Fruit fly (Drosophila melanogaster) whole organism, embryonic: ENCODE measurements around the gene CG13386.
A peak's percentile ranks its signal among the peaks of the same experiment; 100 is the strongest.

Experiments used
- CG11398 ChIP-seq: fragments of 200-800 bp; sonication (Bioruptor generic); optimal IDR thresholded peaks from 2 replicates; lab custom pipeline; 2016; ENCODE audit warnings: missing biosample characterization, missing genetic modification characterization
- CG11456 ChIP-seq: fragments of 200-800 bp; sonication (Bioruptor generic); IDR thresholded peaks from 3 replicates; pipeline ENCODE4 v1.3.6; 2022; ENCODE audit warnings: missing biosample characterization, missing genetic modification characterization
- CG12659 ChIP-seq: fragments of 200-800 bp; sonication (Bioruptor generic); optimal IDR thresholded peaks from 3 replicates; lab custom pipeline; 2017; ENCODE audit warnings: mild to moderate bottlenecking, missing biosample characterization, missing genetic modification reagents, missing genetic modification characterization
- CG14710 ChIP-seq: fragments of 200-800 bp; sonication (Bioruptor generic); optimal IDR thresholded peaks from 3 replicates; lab custom pipeline; 2019; ENCODE audit warnings: missing biosample characterization, mild to moderate bottlenecking, missing genetic modification characterization, moderate library complexity
- CG15269 ChIP-seq: fragments of 200-800 bp; sonication (Bioruptor generic); optimal IDR thresholded peaks from 2 replicates; lab custom pipeline; 2018; ENCODE audit warnings: missing biosample characterization, mild to moderate bottlenecking, missing genetic modification characterization, moderate library complexity
- CG16863 ChIP-seq: fragments of 200-800 bp; sonication (Bioruptor generic); optimal IDR thresholded peaks from 3 replicates; lab custom pipeline; 2016; ENCODE audit warnings: missing biosample characterization, missing genetic modification characterization
- CG17328 ChIP-seq: fragments of 200-800 bp; sonication (Bioruptor generic); IDR thresholded peaks from 2 replicates; pipeline ENCODE4 v1.3.6; 2022; ENCODE audit warnings: missing biosample characterization, missing genetic modification characterization
- CG2120 ChIP-seq: fragments of 200-800 bp; sonication (Bioruptor generic); optimal IDR thresholded peaks from 3 replicates; lab custom pipeline; 2016; ENCODE audit warnings: missing biosample characterization, missing genetic modification characterization
- CG2199 ChIP-seq: fragments of 200-800 bp; sonication (Bioruptor generic); IDR thresholded peaks from 3 replicates; pipeline ENCODE4 v1.3.6; 2022; ENCODE audit warnings: missing biosample characterization, missing genetic modification characterization
- CG2875 ChIP-seq: fragments of 200-800 bp; sonication (Bioruptor generic); optimal IDR thresholded peaks from 2 replicates; lab custom pipeline; 2017; ENCODE audit warnings: missing biosample characterization, mild to moderate bottlenecking, missing genetic modification characterization, missing genetic modification reagents
- CG3163 ChIP-seq: fragments of 200-800 bp; sonication (Bioruptor generic); optimal IDR thresholded peaks from 3 replicates; lab custom pipeline; 2016; ENCODE audit warnings: missing biosample characterization, missing genetic modification characterization
- CG34224 ChIP-seq: fragments of 200-800 bp; sonication (Bioruptor generic); IDR thresholded peaks from 3 replicates; pipeline ENCODE4 v1.3.6; 2022; ENCODE audit warnings: missing biosample characterization, missing genetic modification characterization; ENCODE audit not compliant: partially characterized antibody
- CG34422 ChIP-seq: fragments of 200-800 bp; sonication (Bioruptor generic); IDR thresholded peaks from 3 replicates; pipeline ENCODE4 v1.3.6; 2022; ENCODE audit warnings: missing biosample characterization, missing genetic modification characterization
- CG3726 ChIP-seq: fragments of 200-800 bp; sonication (Bioruptor generic); IDR thresholded peaks from 3 replicates; pipeline ENCODE4, ENCODE4 v1.3.6; 2022; ENCODE audit warnings: missing biosample characterization, missing genetic modification characterization
- CG7357 ChIP-seq: fragments of 200-800 bp; sonication (Bioruptor generic); IDR thresholded peaks from 3 replicates; pipeline ENCODE4 v1.3.6; 2022; ENCODE audit warnings: missing biosample characterization, missing genetic modification characterization
- Camta ChIP-seq: fragments of 200-800 bp; sonication (Bioruptor generic); optimal IDR thresholded peaks from 2 replicates; lab custom pipeline; 2016; ENCODE audit warnings: missing biosample characterization, missing genetic modification characterization
- CoRest ChIP-seq: fragments of 200-800 bp; sonication (Bioruptor generic); optimal IDR thresholded peaks from 3 replicates; lab custom pipeline; 2018; ENCODE audit warnings: missing biosample characterization, mild to moderate bottlenecking, missing genetic modification characterization, moderate library complexity
- Ets65A ChIP-seq: fragments of 200-800 bp; sonication (Bioruptor generic); peaks from one replicate; lab custom pipeline; 2016; ENCODE audit warnings: missing biosample characterization, missing genetic modification characterization
- Fer2 ChIP-seq: fragments of 200-800 bp; sonication (Bioruptor generic); optimal IDR thresholded peaks from 2 replicates; lab custom pipeline; 2018; ENCODE audit warnings: missing biosample characterization, mild to moderate bottlenecking, missing genetic modification characterization, moderate library complexity
- HLH3B ChIP-seq: fragments of 200-800 bp; sonication (Bioruptor generic); IDR thresholded peaks from 2 replicates; pipeline ENCODE4 v1.3.6; 2022; ENCODE audit warnings: missing biosample characterization, missing genetic modification characterization
- Med ChIP-seq: fragments of 200-800 bp; sonication (Bioruptor generic); peaks from one replicate; lab custom pipeline; 2016; ENCODE audit warnings: missing biosample characterization, missing genetic modification characterization, mild to moderate bottlenecking, inconsistent platforms, moderate library complexity
- NFAT ChIP-seq: fragments of 200-800 bp; sonication (Bioruptor generic); IDR thresholded peaks from 2 replicates; pipeline ENCODE4 v1.3.6; 2022; ENCODE audit warnings: missing biosample characterization, missing genetic modification characterization
- Oli ChIP-seq: fragments of 200-800 bp; sonication (Bioruptor generic); optimal IDR thresholded peaks from 2 replicates; lab custom pipeline; 2018; ENCODE audit warnings: missing biosample characterization, mild to moderate bottlenecking, missing genetic modification characterization, moderate library complexity
- Opbp ChIP-seq: fragments of 200-800 bp; sonication (Bioruptor generic); IDR thresholded peaks from 3 replicates; pipeline ENCODE4 v1.3.6; 2022; ENCODE audit warnings: missing biosample characterization, missing genetic modification characterization; ENCODE audit not compliant: partially characterized antibody
- Scr ChIP-seq: fragments of 200-800 bp; sonication (Bioruptor generic); IDR thresholded peaks from 2 replicates; pipeline ENCODE4 v1.3.6; 2022; ENCODE audit warnings: missing biosample characterization, missing genetic modification characterization; ENCODE audit not compliant: partially characterized antibody
- Trl ChIP-seq, 3 experiments: fragments of >200 bp in 2 of 3; fragments of 200-800 bp in 1 of 3; sonication (Bioruptor generic) in 1 of 3; optimal IDR thresholded peaks; 2 replicates in 1 of 3; 3 replicates in 2 of 3; lab custom pipeline; 2016 to 2017; ENCODE audit warnings: missing biosample characterization in 1 of 3, missing genetic modification characterization in 1 of 3
- ara ChIP-seq: fragments of 200-800 bp; sonication (Bioruptor generic); IDR thresholded peaks from 2 replicates; pipeline ENCODE4 v1.3.6; 2022; ENCODE audit warnings: missing biosample characterization, missing genetic modification characterization
- corto ChIP-seq: fragments of 200-800 bp; sonication (Bioruptor generic); optimal IDR thresholded peaks from 2 replicates; lab custom pipeline; 2016; ENCODE audit warnings: missing biosample characterization, mild to moderate bottlenecking, missing genetic modification characterization, moderate library complexity
- crc ChIP-seq: fragments of 200-800 bp; sonication (Bioruptor generic); optimal IDR thresholded peaks from 2 replicates; lab custom pipeline; 2016; ENCODE audit warnings: missing biosample characterization, missing genetic modification characterization
- crp ChIP-seq, 2 experiments: fragments of 200-800 bp; sonication (Bioruptor generic); optimal IDR thresholded peaks; 2 replicates in 1 of 2; 3 replicates in 1 of 2; lab custom pipeline; 2017; ENCODE audit warnings: missing biosample characterization in 2 of 2, missing genetic modification characterization in 2 of 2, mild to moderate bottlenecking in 1 of 2, moderate library complexity in 1 of 2
- ewg ChIP-seq: fragments of 200-800 bp; sonication (Bioruptor generic); optimal IDR thresholded peaks from 3 replicates; lab custom pipeline; 2017; ENCODE audit warnings: mild to moderate bottlenecking, missing biosample characterization, missing genetic modification reagents, missing genetic modification characterization
- kay ChIP-seq: fragments of 200-800 bp; sonication (Bioruptor generic); optimal IDR thresholded peaks from 2 replicates; lab custom pipeline; 2016; ENCODE audit warnings: missing biosample characterization, missing genetic modification characterization
- nom ChIP-seq: fragments of 200-800 bp; sonication (Bioruptor generic); optimal IDR thresholded peaks from 2 replicates; lab custom pipeline; 2017; ENCODE audit warnings: missing biosample characterization, missing genetic modification characterization, mild to moderate bottlenecking, moderate library complexity, missing genetic modification reagents
- pho ChIP-seq: fragments of 200-800 bp; sonication (Bioruptor generic); optimal IDR thresholded peaks from 2 replicates; lab custom pipeline; 2016; ENCODE audit warnings: missing biosample characterization, missing genetic modification characterization
- pros ChIP-seq: fragments of 200-800 bp; sonication (Bioruptor generic); optimal IDR thresholded peaks from 3 replicates; lab custom pipeline; 2019; ENCODE audit warnings: missing biosample characterization, mild to moderate bottlenecking, missing genetic modification characterization, moderate library complexity
- sens ChIP-seq: fragments of 200-800 bp; sonication (Bioruptor generic); peaks from one replicate; lab custom pipeline; 2016; ENCODE audit warnings: missing biosample characterization, missing genetic modification characterization
- shn ChIP-seq: fragments of 200-800 bp; sonication (Bioruptor generic); optimal IDR thresholded peaks from 3 replicates; lab custom pipeline; 2016; ENCODE audit warnings: missing biosample characterization, missing genetic modification characterization
- sisA ChIP-seq: fragments of 200-800 bp; sonication (Bioruptor generic); IDR thresholded peaks from 2 replicates; pipeline ENCODE4 v1.3.6; 2022; ENCODE audit warnings: missing biosample characterization, missing genetic modification characterization
- so ChIP-seq: fragments of 200-800 bp; sonication (Bioruptor generic); IDR thresholded peaks from 3 replicates; pipeline ENCODE4 v1.3.6; 2022; ENCODE audit warnings: missing biosample characterization, missing genetic modification characterization
- sob ChIP-seq: fragments of 200-800 bp; sonication (Bioruptor generic); IDR thresholded peaks from 2 replicates; pipeline ENCODE4 v1.3.6; 2022; ENCODE audit warnings: missing biosample characterization, missing genetic modification characterization
- wdn ChIP-seq: fragments of 200-800 bp; sonication (Bioruptor generic); IDR thresholded peaks from 2 replicates; pipeline ENCODE4 v1.3.6; 2022; ENCODE audit warnings: missing biosample characterization, missing genetic modification characterization
- zf30C ChIP-seq: fragments of 200-800 bp; sonication (Bioruptor generic); optimal IDR thresholded peaks from 3 replicates; lab custom pipeline; 2018; ENCODE audit warnings: missing biosample characterization, mild to moderate bottlenecking, missing genetic modification characterization

The CG13386 gene

dm6 chr2L:8425962-8426759, 27.3 kb downstream of the CG13386 start:
- TF ChIP-seq pros (GFP tag; lab: Kevin White, UChicago): peak; percentile 60
- TF ChIP-seq CG11456 (GFP tag; lab: Robert Waterston, UW): 0 out of 3 replicates have a peak, but pooled peaks have one; percentile 21
- no peak for TF ChIP-seq CG16863
- TF ChIP-seq CG2199: 0 out of 3 replicates have a peak, but pooled peaks have one; percentile 39

dm6 chr2L:8426801-8427200, 28.0 kb downstream of the CG13386 start:
- TF ChIP-seq CG2120 (no peak), Med (GFP tag; lab: Kevin White, UChicago) (peak; percentile 63)

dm6 chr2L:8432130-8432529, 33.3 kb downstream of the CG13386 start:
- TF ChIP-seq sisA (GFP tag; lab: Robert Waterston, UW) (0 out of 2 replicates have a peak, but pooled peaks have one; percentile 19), CG3726 (GFP tag; lab: Robert Waterston, UW) (0 out of 3 replicates have a peak, but pooled peaks have one; percentile 25), sob (GFP tag; lab: Robert Waterston, UW) (0 out of 2 replicates have a peak, but pooled peaks have one; percentile 12), ewg (GFP tag; lab: Kevin White, UChicago) (peak; percentile 16), so (GFP tag; lab: Robert Waterston, UW) (0 out of 3 replicates have a peak, but pooled peaks have one; percentile 11), ara (GFP tag; lab: Robert Waterston, UW) (0 out of 2 replicates have a peak, but pooled peaks have one; percentile 15), Ets65A (peak; percentile 91), crp (GFP tag; optimal IDR thresholded peaks at IDR 0.05; lab: Kevin White, UChicago) (no peak), HLH3B (GFP tag; lab: Robert Waterston, UW) (no peak)

- TF ChIP-seq CG34422 (GFP tag; lab: Robert Waterston, UW) (no peak), corto (no peak), Trl (optimal IDR thresholded peaks at IDR 0.05; lab: Kevin White, UChicago) (peak; percentile 55 to 60), Trl (GFP tag; optimal IDR thresholded peaks at IDR 0.05; lab: Kevin White, UChicago) (no peak), Opbp (GFP tag; lab: Robert Waterston, UW) (0 out of 3 replicates have a peak, but pooled peaks have one; percentile 45), wdn (GFP tag; lab: Robert Waterston, UW) (no peak), Med (GFP tag; lab: Kevin White, UChicago) (no peak), CG2199 (peak; percentile 78; the same call in 2 of the 3 replicates), CG34224 (GFP tag; lab: Robert Waterston, UW) (peak; percentile 34; the same call in 1 of the 3 replicates), Oli (tag; lab: Kevin White, UChicago) (no peak), nom (peak; percentile 16), CG3163 (GFP tag; lab: Kevin White, UChicago) (peak; percentile 75), NFAT (GFP tag; lab: Robert Waterston, UW) (0 out of 2 replicates have a peak, but pooled peaks have one; percentile 28), Scr (no peak)
Observed at dm6 chr2L:8433512-8433911, 34.7 kb downstream of the CG13386 start, which contains the start of gene grk. Gene grk, minus strand, starts transcription at chr2L:8433598.

dm6 chr2L:8437176-8437575, 38.4 kb downstream of the CG13386 start, which contains the start of the genes D12 and Chrac-14:
Gene D12, minus strand, starts transcription at chr2L:8437365.
Gene Chrac-14, plus strand, starts transcription at chr2L:8437405.
- TF ChIP-seq zf30C (GFP tag; lab: Kevin White, UChicago) (no peak), CG17328 (GFP tag; lab: Robert Waterston, UW) (no peak), sens (peak; percentile 53), crc (GFP tag; lab: Kevin White, UChicago) (no peak), corto (no peak), CG11398 (GFP tag; lab: Kevin White, UChicago) (no peak), shn (GFP tag; lab: Kevin White, UChicago) (no peak), CG14710 (peak; percentile 29), CG15269 (no peak), pho (GFP tag; lab: Kevin White, UChicago) (no peak), CG12659 (no peak), Camta (GFP tag; lab: Kevin White, UChicago) (no peak), kay (GFP tag; lab: Kevin White, UChicago) (no peak), crp (GFP tag; optimal IDR thresholded peaks at IDR 0.05; lab: Kevin White, UChicago) (peak; percentile 60 to 92), CG2875 (GFP tag; lab: Kevin White, UChicago) (no peak), CG7357 (GFP tag; lab: Robert Waterston, UW) (no peak), Fer2 (tag; lab: Kevin White, UChicago) (no peak), CoRest (no peak)
